Fruit fly (Drosophila melanogaster): ENCODE results near the gene CG12499.
A peak's percentile ranks its signal among the peaks of the same experiment; 100 is the strongest.

The CG12499 gene

dm6 chr3R:22395409-22396178, 50.8 kb downstream of the CG12499 start (continued):
- TF ChIP-seq Hey (tag; optimal IDR thresholded peaks at IDR 0.05) (no peak), her (GFP tag; optimal IDR thresholded peaks at IDR 0.05) (no peak), HLHmδ (GFP tag; optimal IDR thresholded peaks at IDR 0.05) (no peak), Usf (GFP tag; optimal IDR thresholded peaks at IDR 0.05) (no peak), CG31441 (GFP tag; IDR thresholded peaks at IDR 0.05) (no peak), zen (tag; optimal IDR thresholded peaks at IDR 0.05) (no peak), al (GFP tag; IDR thresholded peaks at IDR 0.05) (no peak), vvl (GFP tag; IDR thresholded peaks at IDR 0.05) (no peak), Ets65A (GFP tag) (peak; percentile 74), twi (tag; optimal IDR thresholded peaks at IDR 0.05) (no peak), croc (GFP tag; conservative IDR thresholded peaks at IDR 0.05) (no peak), Lhr (GFP tag; optimal IDR thresholded peaks at IDR 0.05) (no peak), CG34224 (GFP tag; IDR thresholded peaks at IDR 0.05; ENCODE audit: partially characterized antibody) (no peak), CG8290 (GFP tag; optimal IDR thresholded peaks at IDR 0.05) (no peak), CG8290 (tag; optimal IDR thresholded peaks at IDR 0.05) (peak in 1 of 2 experiments; percentile 7), Six4 (GFP tag; optimal IDR thresholded peaks at IDR 0.05) (no peak), CG9437 (GFP tag; optimal IDR thresholded peaks at IDR 0.05) (no peak), Blimp-1 (GFP tag; optimal IDR thresholded peaks at IDR 0.05) (peak; percentile 52), Camta (GFP tag; optimal IDR thresholded peaks at IDR 0.05) (no peak), Doc2 (GFP tag; IDR thresholded peaks at IDR 0.05) (no peak), sisA (GFP tag; IDR thresholded peaks at IDR 0.05) (no peak), jigr1 (GFP tag; IDR thresholded peaks at IDR 0.05) (no peak), E2f2 (GFP tag; IDR thresholded peaks at IDR 0.05) (no peak), CG12391 (tag; optimal IDR thresholded peaks at IDR 0.05) (peak; percentile 0), CG13624 (GFP tag; optimal IDR thresholded peaks at IDR 0.05) (no peak), kah (GFP tag; optimal IDR thresholded peaks at IDR 0.05) (no peak), bsh (GFP tag; optimal IDR thresholded peaks at IDR 0.05) (peak in 1 of 2 experiments; percentile 14), HLH4C (GFP tag; IDR thresholded peaks at IDR 0.05; ENCODE audit: partially characterized antibody) (no peak), Med (GFP tag) (peak; percentile 58), Gug (GFP tag; IDR thresholded peaks at IDR 0.05) (no peak), CG1603 (tag; optimal IDR thresholded peaks at IDR 0.05) (peak; percentile 6), CG2202 (tag; optimal IDR thresholded peaks at IDR 0.05) (no peak), lmd (GFP tag; IDR thresholded peaks at IDR 0.05) (no peak), Atf-2 (GFP tag; optimal IDR thresholded peaks at IDR 0.05) (no peak), CG10209 (GFP tag; optimal IDR thresholded peaks at IDR 0.05) (no peak), nerfin-1 (tag; optimal IDR thresholded peaks at IDR 0.05) (no peak), Xrp1 (GFP tag; IDR thresholded peaks at IDR 0.05) (0 out of 2 replicates have a peak, but pooled peaks have one; percentile 15)

dm6 chr3R:22394004-22394403, 52.4 kb downstream of the CG12499 start, which contains the start of gene CG13857:
CG13857 (minus strand) TSS chr3R:22394104.
- TF ChIP-seq CG3838 (GFP tag; optimal IDR thresholded peaks at IDR 0.05) (no peak), Gsc (GFP tag; IDR thresholded peaks at IDR 0.05) (no peak), CG9876 (GFP tag; optimal IDR thresholded peaks at IDR 0.05) (no peak), zen2 (GFP tag; IDR thresholded peaks at IDR 0.05; ENCODE audit: partially characterized antibody) (no peak), pum (GFP tag; optimal IDR thresholded peaks at IDR 0.05) (no peak), bbx (GFP tag; IDR thresholded peaks at IDR 0.05; ENCODE audit: partially characterized antibody) (no peak), sc (optimal IDR thresholded peaks at IDR 0.05) (no peak), sc (GFP tag; optimal IDR thresholded peaks at IDR 0.05) (no peak), maf-S (GFP tag; optimal IDR thresholded peaks at IDR 0.05) (no peak), pros (GFP tag; optimal IDR thresholded peaks at IDR 0.05) (no peak), wdn (GFP tag; IDR thresholded peaks at IDR 0.05) (no peak), CG9797 (GFP tag; optimal IDR thresholded peaks at IDR 0.05) (no peak), shn (GFP tag; optimal IDR thresholded peaks at IDR 0.05) (no peak), CG4730 (GFP tag; IDR thresholded peaks at IDR 0.05) (no peak)
